Fruit fly (Drosophila melanogaster) whole organism, embryonic: ENCODE data around the gene CG7309.
A peak's percentile ranks its signal among the peaks of the same experiment; 100 is the strongest.

Experiments
- ATbp ChIP-seq: fragments of 200-800 bp; sonication (Bioruptor generic); optimal IDR thresholded peaks from 2 replicates; lab custom pipeline; 2017; ENCODE audit warnings: missing biosample characterization, mild to moderate bottlenecking, missing genetic modification characterization, missing genetic modification reagents
- B-H1 ChIP-seq: fragments of 200-800 bp; sonication (Bioruptor generic); IDR thresholded peaks from 3 replicates; pipeline ENCODE4 v1.3.6; 2022; ENCODE audit warnings: missing biosample characterization, missing genetic modification characterization
- CG10543 ChIP-seq: fragments of 200-800 bp; sonication (Bioruptor generic); optimal IDR thresholded peaks from 3 replicates; lab custom pipeline; 2017; ENCODE audit warnings: missing biosample characterization, mild to moderate bottlenecking, missing genetic modification characterization, moderate library complexity
- CG12299 ChIP-seq: fragments of 200-800 bp; sonication (Bioruptor generic); optimal IDR thresholded peaks from 2 replicates; lab custom pipeline; 2018; ENCODE audit warnings: missing biosample characterization, mild to moderate bottlenecking, missing genetic modification characterization
- CG13123 ChIP-seq: fragments of 200-800 bp; sonication (Bioruptor generic); optimal IDR thresholded peaks from 2 replicates; lab custom pipeline; 2016; ENCODE audit warnings: missing biosample characterization, missing genetic modification characterization
- CG13287 ChIP-seq: fragments of 200-800 bp; sonication (Bioruptor generic); IDR thresholded peaks from 2 replicates; pipeline ENCODE4 v1.3.6; 2022; ENCODE audit warnings: missing biosample characterization, missing genetic modification characterization; ENCODE audit not compliant: partially characterized antibody
- CG16813 ChIP-seq: fragments of 200-800 bp; sonication (Bioruptor generic); IDR thresholded peaks from 3 replicates; pipeline ENCODE4 v1.3.6; 2022; ENCODE audit warnings: missing biosample characterization, missing genetic modification characterization; ENCODE audit not compliant: partially characterized antibody
- CG17361 ChIP-seq: fragments of 200-800 bp; sonication (Bioruptor generic); IDR thresholded peaks from 3 replicates; pipeline ENCODE4 v1.3.6; 2022; ENCODE audit warnings: missing biosample characterization, missing genetic modification characterization
- CG18262 ChIP-seq: fragments of 200-800 bp; optimal IDR thresholded peaks from 3 replicates; lab custom pipeline; 2019; ENCODE audit warnings: missing biosample characterization, mild to moderate bottlenecking, missing genetic modification characterization, moderate library complexity
- CG18476 ChIP-seq: fragments of 200-800 bp; sonication (Bioruptor generic); optimal IDR thresholded peaks from 2 replicates; lab custom pipeline; 2016; ENCODE audit warnings: missing biosample characterization, mild to moderate bottlenecking, missing genetic modification characterization
- CG2116 ChIP-seq: fragments of 200-800 bp; sonication (Bioruptor generic); optimal IDR thresholded peaks from 3 replicates; lab custom pipeline; 2018; ENCODE audit warnings: missing biosample characterization, mild to moderate bottlenecking, missing genetic modification characterization
- CG2875 ChIP-seq: fragments of 200-800 bp; sonication (Bioruptor generic); optimal IDR thresholded peaks from 2 replicates; lab custom pipeline; 2017; ENCODE audit warnings: missing biosample characterization, mild to moderate bottlenecking, missing genetic modification characterization, missing genetic modification reagents
- CG2889 ChIP-seq: fragments of 200-800 bp; sonication (Bioruptor generic); IDR thresholded peaks from 3 replicates; pipeline ENCODE4 v1.3.6; 2022; ENCODE audit warnings: missing biosample characterization, missing genetic modification characterization
- CG5245 ChIP-seq: fragments of 200-800 bp; sonication (Bioruptor generic); optimal IDR thresholded peaks from 3 replicates; lab custom pipeline; 2016; ENCODE audit warnings: missing biosample characterization, missing genetic modification characterization
- CG6254 ChIP-seq: fragments of 200-800 bp; sonication (Bioruptor generic); optimal IDR thresholded peaks from 3 replicates; lab custom pipeline; 2017; ENCODE audit warnings: mild to moderate bottlenecking, missing biosample characterization, missing genetic modification reagents, missing genetic modification characterization
- CG6683 ChIP-seq: fragments of 200-800 bp; sonication (Bioruptor generic); optimal IDR thresholded peaks from 2 replicates; lab custom pipeline; 2017; ENCODE audit warnings: missing biosample characterization, mild to moderate bottlenecking, missing genetic modification characterization, missing genetic modification reagents
- CG6791 ChIP-seq: fragments of 200-800 bp; sonication (Bioruptor generic); IDR thresholded peaks from 3 replicates; pipeline ENCODE4 v1.3.6; 2022; ENCODE audit warnings: missing biosample characterization, missing genetic modification characterization; ENCODE audit not compliant: partially characterized antibody
- CG7745 ChIP-seq: fragments of 200-800 bp; sonication (Bioruptor generic); optimal IDR thresholded peaks from 2 replicates; lab custom pipeline; 2018; ENCODE audit warnings: missing biosample characterization, mild to moderate bottlenecking, missing genetic modification characterization, moderate library complexity
- CoRest ChIP-seq: fragments of 200-800 bp; sonication (Bioruptor generic); optimal IDR thresholded peaks from 3 replicates; lab custom pipeline; 2018; ENCODE audit warnings: missing biosample characterization, mild to moderate bottlenecking, missing genetic modification characterization, moderate library complexity
- Dad ChIP-seq: fragments of 200-800 bp; sonication (Bioruptor generic); optimal IDR thresholded peaks from 3 replicates; lab custom pipeline; 2016; ENCODE audit warnings: missing biosample characterization, missing genetic modification characterization
- Doc3 ChIP-seq: fragments of 200-800 bp; sonication (Bioruptor generic); IDR thresholded peaks from 3 replicates; pipeline ENCODE4 v1.3.6; 2022; ENCODE audit warnings: missing biosample characterization, missing genetic modification characterization; ENCODE audit not compliant: partially characterized antibody
- Fer2 ChIP-seq: fragments of 200-800 bp; sonication (Bioruptor generic); optimal IDR thresholded peaks from 2 replicates; lab custom pipeline; 2018; ENCODE audit warnings: missing biosample characterization, mild to moderate bottlenecking, missing genetic modification characterization, moderate library complexity
- HLHmδ ChIP-seq: fragments of 200-800 bp; sonication (Bioruptor generic); optimal IDR thresholded peaks from 2 replicates; lab custom pipeline; 2018; ENCODE audit warnings: missing biosample characterization, mild to moderate bottlenecking, missing genetic modification characterization, moderate library complexity
- HmgZ ChIP-seq: fragments of 200-800 bp; sonication (Bioruptor generic); optimal IDR thresholded peaks from 2 replicates; lab custom pipeline; 2018; ENCODE audit warnings: missing biosample characterization, mild to moderate bottlenecking, missing genetic modification characterization
- Lhr ChIP-seq: fragments of 200-800 bp; sonication (Bioruptor generic); optimal IDR thresholded peaks from 3 replicates; lab custom pipeline; 2017; ENCODE audit warnings: mild to moderate bottlenecking, missing biosample characterization, missing genetic modification reagents, missing genetic modification characterization
- Mes4 ChIP-seq: fragments of 200-800 bp; sonication (Bioruptor generic); optimal IDR thresholded peaks from 2 replicates; lab custom pipeline; 2016; ENCODE audit warnings: missing biosample characterization, missing genetic modification characterization
- Rx ChIP-seq: fragments of 200-800 bp; sonication (Bioruptor generic); IDR thresholded peaks from 2 replicates; pipeline ENCODE4 v1.3.6; 2022; ENCODE audit warnings: missing biosample characterization, missing genetic modification characterization
- Spps ChIP-seq: fragments of 200-800 bp; sonication (Bioruptor generic); optimal IDR thresholded peaks from 2 replicates; lab custom pipeline; 2018; ENCODE audit warnings: missing biosample characterization, mild to moderate bottlenecking, missing genetic modification characterization
- Vsx1 ChIP-seq: fragments of 200-800 bp; sonication (Bioruptor generic); optimal IDR thresholded peaks from 2 replicates; lab custom pipeline; 2017; ENCODE audit warnings: missing biosample characterization, mild to moderate bottlenecking, missing genetic modification characterization, missing genetic modification reagents
- Xrp1 ChIP-seq: fragments of 200-800 bp; sonication (Bioruptor generic); IDR thresholded peaks from 2 replicates; pipeline ENCODE4 v1.3.6; 2022; ENCODE audit warnings: missing biosample characterization, missing genetic modification characterization
- ab ChIP-seq: fragments of 200-800 bp; sonication (Bioruptor generic); optimal IDR thresholded peaks from 2 replicates; lab custom pipeline; 2016; ENCODE audit warnings: missing biosample characterization, missing genetic modification characterization
- al ChIP-seq: fragments of 200-800 bp; sonication (Bioruptor generic); IDR thresholded peaks from 2 replicates; pipeline ENCODE4 v1.3.6; 2022; ENCODE audit warnings: missing biosample characterization, missing genetic modification characterization
- cato ChIP-seq: fragments of 200-800 bp; sonication (Bioruptor generic); optimal IDR thresholded peaks from 2 replicates; lab custom pipeline; 2016; ENCODE audit warnings: missing biosample characterization, missing genetic modification characterization, borderline replicate concordance
- cg ChIP-seq: fragments of 200-800 bp; sonication (Bioruptor generic); optimal IDR thresholded peaks from 3 replicates; lab custom pipeline; 2019; ENCODE audit warnings: missing biosample characterization, mild to moderate bottlenecking, missing genetic modification characterization, moderate library complexity
- corto ChIP-seq: fragments of 200-800 bp; sonication (Bioruptor generic); optimal IDR thresholded peaks from 2 replicates; lab custom pipeline; 2016; ENCODE audit warnings: missing biosample characterization, mild to moderate bottlenecking, missing genetic modification characterization, moderate library complexity
- crp ChIP-seq, 2 experiments: fragments of 200-800 bp; sonication (Bioruptor generic); optimal IDR thresholded peaks; 2 replicates in 1 of 2; 3 replicates in 1 of 2; lab custom pipeline; 2017; ENCODE audit warnings: missing biosample characterization in 2 of 2, missing genetic modification characterization in 2 of 2, mild to moderate bottlenecking in 1 of 2, moderate library complexity in 1 of 2
- dmrt11E ChIP-seq: fragments of 200-800 bp; sonication (Bioruptor generic); optimal IDR thresholded peaks from 3 replicates; lab custom pipeline; 2018; ENCODE audit warnings: missing biosample characterization, mild to moderate bottlenecking, missing genetic modification characterization, moderate library complexity
- fru ChIP-seq: fragments of >200 bp; optimal IDR thresholded peaks from 2 replicates; lab custom pipeline; 2017
- grau ChIP-seq: fragments of 200-800 bp; optimal IDR thresholded peaks from 3 replicates; lab custom pipeline; 2019; ENCODE audit warnings: missing biosample characterization, mild to moderate bottlenecking, missing genetic modification characterization, moderate library complexity
- gro ChIP-seq: fragments of 200-800 bp; sonication (Bioruptor generic); optimal IDR thresholded peaks from 2 replicates; lab custom pipeline; 2016; ENCODE audit warnings: missing biosample characterization, missing genetic modification characterization
- her ChIP-seq: fragments of 200-800 bp; sonication (Bioruptor generic); optimal IDR thresholded peaks from 2 replicates; lab custom pipeline; 2016; ENCODE audit warnings: missing biosample characterization, missing genetic modification characterization
- jigr1 ChIP-seq: fragments of 200-800 bp; sonication (Bioruptor generic); IDR thresholded peaks from 3 replicates; pipeline ENCODE4 v1.3.6; 2022; ENCODE audit warnings: missing biosample characterization, missing genetic modification characterization
- kni ChIP-seq: fragments of 200-800 bp; sonication (Bioruptor generic); optimal IDR thresholded peaks from 3 replicates; lab custom pipeline; 2017; ENCODE audit warnings: mild to moderate bottlenecking, missing biosample characterization, missing genetic modification reagents, missing genetic modification characterization
- mld ChIP-seq: fragments of 200-800 bp; sonication (Bioruptor generic); IDR thresholded peaks from 3 replicates; pipeline ENCODE4 v1.3.6; 2022; ENCODE audit warnings: missing biosample characterization, missing genetic modification characterization; ENCODE audit not compliant: partially characterized antibody
- pb ChIP-seq: fragments of 200-800 bp; sonication (Bioruptor generic); optimal IDR thresholded peaks from 3 replicates; lab custom pipeline; 2016; ENCODE audit warnings: missing biosample characterization, missing genetic modification characterization
- pzg ChIP-seq: fragments of 200-800 bp; sonication (Bioruptor generic); optimal IDR thresholded peaks from 3 replicates; lab custom pipeline; 2018; ENCODE audit warnings: missing biosample characterization, mild to moderate bottlenecking, missing genetic modification characterization, moderate library complexity
- seq ChIP-seq: fragments of 200-800 bp; sonication (Bioruptor generic); IDR thresholded peaks from 2 replicates; pipeline ENCODE4 v1.3.6; 2022; ENCODE audit warnings: missing biosample characterization, missing genetic modification characterization
- slbo ChIP-seq: fragments of 200-800 bp; sonication (Bioruptor generic); IDR thresholded peaks from 2 replicates; pipeline ENCODE4 v1.3.6; 2022; ENCODE audit warnings: missing biosample characterization, missing genetic modification characterization
- zfh2 ChIP-seq: fragments of 200-800 bp; sonication (Bioruptor generic); optimal IDR thresholded peaks from 2 replicates; lab custom pipeline; 2016; ENCODE audit warnings: missing biosample characterization, missing genetic modification characterization

The CG7309 gene

dm6 chr2L:10856328-10856942, 52.3 kb downstream of the CG7309 start, which contains the start of gene Dnz1 (continued):
- TF ChIP-seq Xrp1 (peak; percentile 60), dmrt11E (no peak), CG18262 (tag; lab: Kevin White, UChicago) (peak; percentile 59), zfh2 (GFP tag; lab: Kevin White, UChicago) (peak; percentile 58), CG6683 (GFP tag; lab: Kevin White, UChicago) (no peak), CG2116 (GFP tag; lab: Kevin White, UChicago) (peak; percentile 8), B-H1 (GFP tag; lab: Robert Waterston, UW) (peak; percentile 19; the same call in 1 of the 3 replicates), grau (tag; lab: Kevin White, UChicago) (peak; percentile 58), crp (GFP tag; optimal IDR thresholded peaks at IDR 0.05; lab: Kevin White, UChicago) (no peak), ATbp (GFP tag; lab: Kevin White, UChicago) (no peak), CG6791 (no peak), CG5245 (GFP tag; lab: Kevin White, UChicago) (no peak), pb (GFP tag; lab: Kevin White, UChicago) (no peak), kni (GFP tag; lab: Kevin White, UChicago) (no peak), pzg (peak; percentile 31), slbo (GFP tag; lab: Robert Waterston, UW) (peak; percentile 92), CG2889 (GFP tag; lab: Robert Waterston, UW) (no peak), CG12299 (tag; lab: Kevin White, UChicago) (no peak), Fer2 (no peak), CG18476 (GFP tag; lab: Kevin White, UChicago) (no peak), CG13287 (GFP tag; lab: Robert Waterston, UW) (peak; percentile 27; the same call in 1 of the 2 replicates), Lhr (GFP tag; lab: Kevin White, UChicago) (no peak), CG13123 (GFP tag; lab: Kevin White, UChicago) (no peak), seq (GFP tag; lab: Robert Waterston, UW) (no peak), CG2875 (no peak), Rx (GFP tag; lab: Robert Waterston, UW) (peak; percentile 45), cato (GFP tag; lab: Kevin White, UChicago) (no peak), HmgZ (tag; lab: Kevin White, UChicago) (peak; percentile 16), mld (GFP tag; lab: Robert Waterston, UW) (no peak), gro (no peak), ab (no peak), CG16813 (GFP tag; lab: Robert Waterston, UW) (no peak), CG7745 (tag; lab: Kevin White, UChicago) (no peak), her (GFP tag; lab: Kevin White, UChicago) (no peak), CoRest (tag; lab: Kevin White, UChicago) (peak; percentile 52), corto (GFP tag; lab: Kevin White, UChicago) (no peak), Dad (GFP tag; lab: Kevin White, UChicago) (no peak), CG10543 (peak; percentile 8), Spps (tag; lab: Kevin White, UChicago) (no peak), Doc3 (GFP tag; lab: Robert Waterston, UW) (no peak), HLHmδ (GFP tag; lab: Kevin White, UChicago) (no peak), CG17361 (GFP tag; lab: Robert Waterston, UW) (peak; percentile 64), CG6254 (no peak), cg (GFP tag; lab: Kevin White, UChicago) (no peak), al (GFP tag; lab: Robert Waterston, UW) (peak; percentile 39), jigr1 (GFP tag; lab: Robert Waterston, UW) (no peak), fru (lab: Kevin White, UChicago) (no peak), Mes4 (GFP tag; lab: Kevin White, UChicago) (no peak), Vsx1 (GFP tag; lab: Kevin White, UChicago) (no peak)
